Worm (Caenorhabditis elegans) whole organism, midembryonic: ENCODE results near the gene ckb-4.

Experiments used
- cog-1 ChIP-seq: sonication (generic microtip); optimal IDR thresholded peaks from 2 replicates; lab custom pipeline; 2016; ENCODE audit warnings: missing genetic modification characterization, missing compliant biosample characterization
- flt-1 ChIP-seq: fragments of 200-800 bp; sonication (Bioruptor generic); IDR thresholded peaks from 2 replicates; pipeline ENCODE4 v1.3.6; 2022; ENCODE audit warnings: missing genetic modification characterization, missing compliant biosample characterization
- med-1 ChIP-seq: sonication (generic microtip); optimal IDR thresholded peaks from 2 replicates; lab custom pipeline; 2017; ENCODE audit warnings: missing genetic modification characterization, mild to moderate bottlenecking, missing compliant biosample characterization, antibody characterized with exemption, missing genetic modification reagents; ENCODE audit not compliant: insufficient read depth
- ztf-29 ChIP-seq: fragments of 200-800 bp; sonication (Bioruptor generic); IDR thresholded peaks from 2 replicates; pipeline ENCODE4 v1.3.6; 2022; ENCODE audit warnings: missing genetic modification reagents, missing genetic modification characterization, missing compliant biosample characterization

ce11 chrV:2133512-2133911 lies 24.3 kb upstream of the ckb-4 start:
- no peak for TF ChIP-seq cog-1 (tag; lab: Kevin White, UChicago)
- no peak for TF ChIP-seq flt-1 (GFP tag; lab: Robert Waterston, UW)
- no peak for TF ChIP-seq ztf-29 (GFP tag; lab: Robert Waterston, UW)
- TF ChIP-seq med-1 (GFP tag; lab: Kevin White, UChicago), result no peak
